Fruit fly (Drosophila melanogaster) whole organism, wandering third instar larva: ENCODE results near the gene Rrp6.

Source experiments
- Abd-B ChIP-seq: fragments of >200 bp; optimal IDR thresholded peaks from 2 replicates; lab custom pipeline; 2017; ENCODE audit warnings: missing biosample characterization, missing genetic modification characterization
- CG32264 ChIP-seq: fragments of 200-800 bp; sonication (Bioruptor generic); optimal IDR thresholded peaks from 2 replicates; lab custom pipeline; 2016; ENCODE audit warnings: missing biosample characterization, missing genetic modification characterization
- CG9705 ChIP-seq: fragments of 200-800 bp; sonication (Bioruptor generic); optimal IDR thresholded peaks from 2 replicates; lab custom pipeline; 2018; ENCODE audit warnings: missing biosample characterization, mild to moderate bottlenecking, missing genetic modification characterization
- CrebA ChIP-seq: fragments of 200-800 bp; sonication (Bioruptor generic); optimal IDR thresholded peaks from 2 replicates; lab custom pipeline; 2016; ENCODE audit warnings: missing biosample characterization, mild to moderate bottlenecking, missing genetic modification characterization, borderline replicate concordance
- Dfd ChIP-seq: fragments of >200 bp; optimal IDR thresholded peaks from 2 replicates; lab custom pipeline; 2017; ENCODE audit warnings: missing biosample characterization, missing genetic modification characterization
- Dif ChIP-seq: fragments of 200-275, 200-300 bp; sonication (Bioruptor generic); optimal IDR thresholded peaks from 2 replicates; lab custom pipeline; 2018; ENCODE audit warnings: missing biosample characterization, missing genetic modification characterization; ENCODE audit not compliant: partially characterized antibody
- HLH106 ChIP-seq: fragments of 200-800 bp; optimal IDR thresholded peaks from 3 replicates; lab custom pipeline; 2019; ENCODE audit warnings: missing biosample characterization, mild to moderate bottlenecking, missing genetic modification characterization, moderate library complexity
- Hr78 ChIP-seq: fragments of >200 bp; optimal IDR thresholded peaks from 2 replicates; lab custom pipeline; 2017; ENCODE audit warnings: missing biosample characterization, missing genetic modification characterization
- Hr83 ChIP-seq: fragments of 200-300 bp; sonication (Bioruptor generic); optimal IDR thresholded peaks from 2 replicates; lab custom pipeline; 2016; ENCODE audit warnings: missing biosample characterization, mild to moderate bottlenecking, missing genetic modification characterization, moderate library complexity; ENCODE audit not compliant: poor library complexity, severe bottlenecking
- Jra ChIP-seq: sonication (Bioruptor generic); optimal IDR thresholded peaks from 2 replicates; lab custom pipeline; 2016; ENCODE audit warnings: missing biosample characterization, missing genetic modification characterization
- Mio ChIP-seq: sonication (Bioruptor generic); optimal IDR thresholded peaks from 2 replicates; lab custom pipeline; 2016; ENCODE audit warnings: missing biosample characterization, missing genetic modification characterization
- Myc ChIP-seq: fragments of >200 bp; optimal IDR thresholded peaks from 2 replicates; lab custom pipeline; 2017
- N ChIP-seq: fragments of >200 bp; optimal IDR thresholded peaks from 2 replicates; lab custom pipeline; 2018; ENCODE audit warnings: missing biosample characterization, missing external identifiers, missing genetic modification characterization
- OdsH ChIP-seq: fragments of 200-800 bp; sonication (Bioruptor generic); optimal IDR thresholded peaks from 2 replicates; lab custom pipeline; 2016; ENCODE audit warnings: missing biosample characterization, mild to moderate bottlenecking, missing genetic modification characterization
- Rel ChIP-seq, 2 experiments: fragments of 200-800 bp; sonication (Bioruptor generic) in 1 of 2; optimal IDR thresholded peaks; 2 replicates in 1 of 2; 3 replicates in 1 of 2; lab custom pipeline; 2016 to 2019; ENCODE audit warnings: mild to moderate bottlenecking in 2 of 2, missing biosample characterization in 2 of 2, missing genetic modification characterization in 2 of 2, moderate library complexity in 1 of 2
- Sp1 ChIP-seq: fragments of 200-800 bp; sonication (Bioruptor generic); optimal IDR thresholded peaks from 3 replicates; lab custom pipeline; 2019; ENCODE audit warnings: missing biosample characterization, mild to moderate bottlenecking, missing genetic modification characterization, moderate library complexity
- Vsx2 ChIP-seq: fragments of 200-300, 225-300 bp; sonication (Bioruptor generic); optimal IDR thresholded peaks from 2 replicates; lab custom pipeline; 2018; ENCODE audit warnings: missing biosample characterization, missing genetic modification characterization; ENCODE audit not compliant: partially characterized antibody
- br ChIP-seq: fragments of 200-800 bp; sonication (Bioruptor generic); optimal IDR thresholded peaks from 2 replicates; lab custom pipeline; 2016; ENCODE audit warnings: missing biosample characterization, missing genetic modification characterization
- brk ChIP-seq: fragments of 200-800 bp; sonication (Bioruptor generic); optimal IDR thresholded peaks from 2 replicates; lab custom pipeline; 2016; ENCODE audit warnings: missing biosample characterization, mild to moderate bottlenecking, missing genetic modification characterization
- dl ChIP-seq, 2 experiments: fragments of 175-275, 200-275 bp in 1 of 2; fragments of 200-275 bp in 1 of 2; sonication (Bioruptor generic); optimal IDR thresholded peaks; lab custom pipeline; 2018; ENCODE audit warnings: mild to moderate bottlenecking in 2 of 2, missing biosample characterization in 2 of 2, missing genetic modification characterization in 2 of 2, moderate library complexity in 2 of 2; ENCODE audit not compliant: partially characterized antibody in 2 of 2, insufficient read depth in 1 of 2
- dmrt93B ChIP-seq: fragments of 200-800 bp; sonication (Bioruptor generic); optimal IDR thresholded peaks from 2 replicates; lab custom pipeline; 2018; ENCODE audit warnings: missing biosample characterization, mild to moderate bottlenecking, missing genetic modification characterization
- dsf ChIP-seq: sonication (Bioruptor generic); optimal IDR thresholded peaks from 2 replicates; lab custom pipeline; 2016; ENCODE audit warnings: missing biosample characterization, missing genetic modification characterization, borderline replicate concordance
- ey ChIP-seq: fragments of 200-800 bp; sonication (Bioruptor generic); optimal IDR thresholded peaks from 2 replicates; lab custom pipeline; 2016; ENCODE audit warnings: missing biosample characterization, missing genetic modification characterization
- foxo ChIP-seq, 2 experiments: fragments of 200-800 bp; sonication (Bioruptor generic); optimal IDR thresholded peaks; 2 replicates in 1 of 2; 3 replicates in 1 of 2; lab custom pipeline; 2016 to 2017; ENCODE audit warnings: missing biosample characterization in 2 of 2, missing genetic modification characterization in 2 of 2
- fru ChIP-seq: fragments of 200-800 bp; sonication (Bioruptor generic); optimal IDR thresholded peaks from 3 replicates; lab custom pipeline; 2016; ENCODE audit warnings: missing biosample characterization, mild to moderate bottlenecking, missing genetic modification characterization
- h ChIP-seq: fragments of 200-800 bp; sonication (Bioruptor generic); optimal IDR thresholded peaks from 3 replicates; lab custom pipeline; 2016; ENCODE audit warnings: missing biosample characterization, mild to moderate bottlenecking, missing genetic modification characterization
- jim ChIP-seq: fragments of 175-275, 200-325 bp; sonication (Bioruptor generic); optimal IDR thresholded peaks from 2 replicates; lab custom pipeline; 2016; ENCODE audit warnings: missing biosample characterization, mild to moderate bottlenecking, missing genetic modification characterization
- lola ChIP-seq: fragments of >200 bp; optimal IDR thresholded peaks from 2 replicates; lab custom pipeline; 2017; ENCODE audit warnings: missing biosample characterization, missing genetic modification characterization
- psq ChIP-seq: fragments of 200-800 bp; sonication (Bioruptor generic); optimal IDR thresholded peaks from 3 replicates; lab custom pipeline; 2017; ENCODE audit warnings: missing biosample characterization, mild to moderate bottlenecking, missing genetic modification characterization, moderate library complexity
- rgr ChIP-seq: fragments of 200-800 bp; sonication (Bioruptor generic); optimal IDR thresholded peaks from 3 replicates; lab custom pipeline; 2016; ENCODE audit warnings: missing biosample characterization, mild to moderate bottlenecking, missing genetic modification characterization
- sage ChIP-seq: fragments of 200-800 bp; sonication (Bioruptor generic); optimal IDR thresholded peaks from 2 replicates; lab custom pipeline; 2016; ENCODE audit warnings: missing biosample characterization, mild to moderate bottlenecking, missing genetic modification characterization
- sv ChIP-seq: fragments of 200-800 bp; sonication (Bioruptor generic); optimal IDR thresholded peaks from 3 replicates; lab custom pipeline; 2016; ENCODE audit warnings: missing biosample characterization, missing genetic modification characterization
- tai ChIP-seq: sonication (Bioruptor generic); optimal IDR thresholded peaks from 2 replicates; lab custom pipeline; 2016; ENCODE audit warnings: missing biosample characterization, missing genetic modification characterization
- usp ChIP-seq: fragments of >200 bp; optimal IDR thresholded peaks from 2 replicates; lab custom pipeline; 2017; ENCODE audit warnings: missing biosample characterization, missing genetic modification characterization

Gene Rrp6

DNA sequence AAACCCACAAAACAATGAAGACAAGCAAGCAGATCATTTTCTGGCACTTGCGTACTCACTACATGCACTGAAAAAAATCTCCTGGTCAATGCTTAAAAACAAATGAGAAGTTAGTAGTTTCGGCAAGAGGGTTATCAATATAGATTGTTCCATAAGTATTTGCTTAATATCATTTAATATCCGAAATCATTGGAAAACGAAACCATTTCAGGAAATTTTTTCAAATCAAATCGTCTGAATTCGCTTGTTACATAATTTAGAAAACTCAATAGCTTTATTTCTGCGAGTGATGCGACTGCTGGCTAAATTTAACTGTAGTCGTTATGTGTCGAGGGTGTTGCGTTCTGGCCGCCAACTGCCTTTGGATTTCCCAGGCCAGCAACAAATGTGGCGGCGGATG lies 7.9 kb downstream of the Rrp6 start:
- no peak for TF ChIP-seq Rel (GFP tag; optimal IDR thresholded peaks at IDR 0.05; lab: Kevin White, UChicago)
- TF ChIP-seq Rel (tag; optimal IDR thresholded peaks at IDR 0.05; lab: Kevin White, UChicago): no peak
- no peak for TF ChIP-seq Mio (GFP tag; lab: Kevin White, UChicago)
- no peak for TF ChIP-seq foxo (GFP tag; optimal IDR thresholded peaks at IDR 0.05; lab: Kevin White, UChicago)
- TF ChIP-seq brk (GFP tag; lab: Kevin White, UChicago): no peak
- TF ChIP-seq lola (GFP tag; lab: Kevin White, UChicago): no peak
- TF ChIP-seq Abd-B: no peak
- no peak for TF ChIP-seq HLH106 (tag; lab: Kevin White, UChicago)
- no peak for TF ChIP-seq dmrt93B (GFP tag; lab: Kevin White, UChicago)
- no peak for TF ChIP-seq ey
- TF ChIP-seq sage (GFP tag; lab: Kevin White, UChicago): no peak
- TF ChIP-seq h: no peak
- no peak for TF ChIP-seq Jra (GFP tag; lab: Kevin White, UChicago)
- TF ChIP-seq jim: no peak
- TF ChIP-seq CG9705 (GFP tag; lab: Kevin White, UChicago): no peak
- TF ChIP-seq Sp1 (GFP tag; lab: Kevin White, UChicago): no peak
- no peak for TF ChIP-seq Vsx2
- no peak for TF ChIP-seq fru (GFP tag; lab: Kevin White, UChicago)
- no peak for TF ChIP-seq Dif (GFP tag; lab: Kevin White, UChicago)
- no peak for TF ChIP-seq OdsH (GFP tag; lab: Kevin White, UChicago)

DNA sequence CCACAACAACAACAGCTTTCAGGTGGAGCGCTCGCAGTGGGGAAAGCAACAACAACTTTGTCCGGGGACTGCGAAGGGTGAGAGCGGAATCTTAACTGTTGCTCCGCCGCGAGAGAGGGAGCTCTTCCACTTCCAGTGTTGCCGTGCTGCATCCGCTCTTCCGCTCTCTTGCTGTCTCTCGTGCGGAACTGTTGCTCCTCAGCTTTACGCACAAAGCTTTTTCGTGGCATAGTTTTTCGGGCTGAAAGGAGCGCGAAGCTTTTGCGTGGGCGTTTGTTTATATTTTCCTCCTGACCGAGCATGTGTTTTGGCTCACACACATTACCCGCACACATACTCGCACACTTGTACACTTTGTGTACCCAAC lies 10.1 kb downstream of the Rrp6 start:
- no peak for TF ChIP-seq CG9705 (GFP tag; lab: Kevin White, UChicago)
- no peak for TF ChIP-seq sage (GFP tag; lab: Kevin White, UChicago)
- TF ChIP-seq Myc (lab: Kevin White, UChicago): no peak
- TF ChIP-seq br (GFP tag; lab: Kevin White, UChicago): no peak
- TF ChIP-seq Hr78 (GFP tag; lab: Kevin White, UChicago): no peak
- no peak for TF ChIP-seq Sp1 (GFP tag; lab: Kevin White, UChicago)
- no peak for TF ChIP-seq CrebA (GFP tag; lab: Kevin White, UChicago)
- TF ChIP-seq dsf (GFP tag; lab: Kevin White, UChicago): no peak
- TF ChIP-seq N (GFP tag; lab: Kevin White, UChicago): no peak
- no peak for TF ChIP-seq rgr (GFP tag; lab: Kevin White, UChicago)
- no peak for TF ChIP-seq Dfd (GFP tag; lab: Kevin White, UChicago)
- TF ChIP-seq Dif (GFP tag; lab: Kevin White, UChicago): no peak
- no peak for TF ChIP-seq HLH106 (tag; lab: Kevin White, UChicago)
- TF ChIP-seq ey: no peak
- no peak for TF ChIP-seq jim
- no peak for TF ChIP-seq Mio (GFP tag; lab: Kevin White, UChicago)
- TF ChIP-seq tai (GFP tag; lab: Kevin White, UChicago): no peak
- TF ChIP-seq usp: no peak
- no peak for TF ChIP-seq dl (GFP tag; optimal IDR thresholded peaks at IDR 0.05; lab: Kevin White, UChicago; ENCODE audit: insufficient read depth in 1 of 2, partially characterized antibody in 2 of 2)

DNA sequence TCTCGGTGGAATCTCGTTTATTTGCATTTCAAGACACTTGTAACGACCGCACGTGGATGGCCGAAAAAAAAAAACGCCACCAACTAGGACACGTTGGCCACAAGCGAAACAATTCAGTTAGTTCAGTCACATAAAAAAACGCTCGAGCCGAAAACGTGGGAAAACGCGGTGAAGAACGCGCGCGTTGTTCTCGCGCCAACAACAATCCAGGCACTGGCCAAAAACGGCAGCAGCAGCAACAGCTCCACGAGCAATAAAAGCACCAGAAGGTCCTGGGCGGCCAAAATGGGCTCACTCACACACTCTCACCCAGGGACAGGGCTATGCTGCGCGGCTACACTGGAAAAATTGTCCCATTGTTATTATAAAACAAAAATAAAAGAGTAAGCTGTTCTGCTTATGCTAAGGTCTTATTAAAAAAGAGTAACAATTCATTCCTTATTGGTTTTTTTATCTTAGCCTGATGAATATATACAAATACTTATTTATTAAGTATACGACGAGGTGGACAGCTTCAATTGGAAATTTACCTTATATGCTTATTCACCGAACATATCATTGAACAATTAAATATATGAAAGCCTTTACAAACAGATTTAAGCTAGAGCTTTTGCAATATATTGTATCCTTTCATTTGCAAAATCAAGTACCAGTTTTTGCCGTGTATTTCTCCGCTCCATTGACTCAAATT lies 10.6 kb downstream of the Rrp6 start, which contains the start of gene btsz:
btsz (minus strand) TSS at position 215 of the 691 bp plus-strand sequence.
- TF ChIP-seq CG9705 (GFP tag; lab: Kevin White, UChicago) (no peak), sv (GFP tag; lab: Kevin White, UChicago) (peak; percentile 27)

DNA sequence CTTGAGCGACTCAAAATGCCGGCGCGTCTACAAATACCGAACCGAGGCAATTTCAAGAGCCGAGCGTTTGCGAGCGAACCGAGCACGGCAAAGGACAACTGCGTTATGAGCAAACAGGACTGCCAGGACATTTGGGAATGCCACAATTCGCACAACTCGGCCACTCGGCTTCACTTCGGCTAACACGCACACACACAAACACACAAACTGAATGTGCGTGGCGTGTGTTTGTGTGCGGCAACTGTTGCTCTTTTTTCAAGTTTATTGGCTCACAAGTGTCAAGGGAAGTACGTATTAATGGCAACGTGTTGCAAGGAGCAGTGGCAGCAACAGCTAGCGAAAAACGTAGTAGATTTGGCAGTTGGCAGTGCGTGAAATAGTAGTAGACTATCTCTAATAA lies 12.7 kb downstream of the Rrp6 start:
- TF ChIP-seq Myc (lab: Kevin White, UChicago) (no peak), CG32264 (GFP tag; lab: Kevin White, UChicago) (no peak), CG9705 (GFP tag; lab: Kevin White, UChicago) (no peak), Dif (GFP tag; lab: Kevin White, UChicago) (no peak), dl (GFP tag; optimal IDR thresholded peaks at IDR 0.05; lab: Kevin White, UChicago; ENCODE audit: insufficient read depth in 1 of 2, partially characterized antibody in 2 of 2) (no peak), usp (no peak), CrebA (GFP tag; lab: Kevin White, UChicago) (no peak), Vsx2 (no peak), dmrt93B (GFP tag; lab: Kevin White, UChicago) (no peak), tai (GFP tag; lab: Kevin White, UChicago) (no peak), foxo (GFP tag; optimal IDR thresholded peaks at IDR 0.05; lab: Kevin White, UChicago) (no peak), Jra (GFP tag; lab: Kevin White, UChicago) (no peak), rgr (GFP tag; lab: Kevin White, UChicago) (no peak), Hr83 (GFP tag; lab: Kevin White, UChicago) (no peak), brk (GFP tag; lab: Kevin White, UChicago) (no peak), lola (GFP tag; lab: Kevin White, UChicago) (no peak), h (no peak), dsf (GFP tag; lab: Kevin White, UChicago) (no peak), N (GFP tag; lab: Kevin White, UChicago) (no peak), psq (no peak)
